Fruit fly (Drosophila melanogaster): Measurements from ENCODE around the gene CG10710.

Gene CG10710

DNA sequence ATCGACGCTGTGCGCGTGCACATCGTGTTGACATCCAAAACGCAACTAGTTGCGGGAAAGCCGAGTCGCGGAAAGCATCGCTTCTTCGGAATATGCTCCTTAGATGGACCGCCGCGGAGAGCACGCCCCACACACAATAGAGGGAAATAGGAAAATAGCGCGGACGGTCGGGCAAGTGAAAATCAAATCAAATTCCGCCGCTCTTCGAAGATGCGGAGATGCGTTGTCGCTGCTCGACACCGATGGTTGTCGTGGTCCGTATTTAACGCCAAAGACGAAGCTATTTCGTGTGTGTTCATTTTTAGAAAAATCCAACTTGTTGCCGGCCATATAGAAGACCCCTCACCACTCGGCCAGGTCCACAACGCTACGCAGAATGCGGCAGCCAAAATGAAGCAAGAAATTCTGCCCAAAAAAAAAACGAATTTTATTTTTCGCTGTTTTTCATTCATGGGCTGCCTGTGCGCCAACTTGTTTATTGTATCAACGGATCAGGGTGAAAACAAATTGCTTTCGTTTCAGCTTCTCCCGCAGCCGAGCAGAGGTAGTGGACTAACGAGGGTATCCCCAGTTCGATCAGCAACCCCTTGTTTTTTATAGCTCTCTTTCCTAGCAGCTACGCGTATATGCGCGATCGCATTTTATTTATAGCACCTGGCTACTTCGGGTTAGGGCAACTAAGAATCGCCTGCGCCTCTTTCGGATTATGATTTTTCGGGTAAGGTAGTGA lies at the start of gene CG10710:
Gene CG10710, minus strand, starts transcription at position 51 of the 730 bp plus-strand sequence.
- TF ChIP-seq Myc (optimal IDR thresholded peaks at IDR 0.05) (no peak), psq (optimal IDR thresholded peaks at IDR 0.05) (no peak), Sin3A (optimal IDR thresholded peaks at IDR 0.05) (no peak), h (optimal IDR thresholded peaks at IDR 0.05) (no peak), ttk (optimal IDR thresholded peaks at IDR 0.05) (no peak), insv (optimal IDR thresholded peaks at IDR 0.05) (no peak)

DNA sequence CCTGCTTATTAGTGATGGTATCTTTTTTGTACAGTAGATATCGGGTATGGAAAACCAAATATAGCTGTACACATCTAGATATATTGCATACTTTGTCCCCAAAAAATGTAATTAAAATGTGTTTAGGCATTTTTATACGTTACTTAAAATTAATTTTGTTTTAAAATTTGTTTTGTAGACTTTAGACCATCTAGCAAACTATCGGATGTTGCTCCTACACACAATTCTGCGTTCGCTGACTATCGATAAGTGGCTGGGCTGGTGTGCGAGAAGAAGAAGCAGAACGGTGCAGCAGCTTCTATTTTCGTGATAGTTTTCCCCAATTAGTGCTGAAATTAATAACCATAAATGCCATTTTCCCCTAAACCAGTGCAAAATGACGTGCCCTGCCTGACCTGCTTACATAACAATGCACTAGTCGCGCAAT lies 6.3 kb downstream of the CG10710 start, which contains the start of the genes Vps36 and Liprin-beta:
Gene Vps36, minus strand, starts transcription at position 1 of the 427 bp plus-strand sequence.
Gene Liprin-beta, plus strand, starts transcription at position 143 of the 427 bp plus-strand sequence.
- no peak for TF ChIP-seq h (optimal IDR thresholded peaks at IDR 0.05)
- TF ChIP-seq insv (optimal IDR thresholded peaks at IDR 0.05): no peak
- no peak for TF ChIP-seq psq (optimal IDR thresholded peaks at IDR 0.05)
- no peak for TF ChIP-seq ttk (optimal IDR thresholded peaks at IDR 0.05)
- no peak for TF ChIP-seq Myc (optimal IDR thresholded peaks at IDR 0.05)
- TF ChIP-seq Sin3A (optimal IDR thresholded peaks at IDR 0.05): no peak

DNA sequence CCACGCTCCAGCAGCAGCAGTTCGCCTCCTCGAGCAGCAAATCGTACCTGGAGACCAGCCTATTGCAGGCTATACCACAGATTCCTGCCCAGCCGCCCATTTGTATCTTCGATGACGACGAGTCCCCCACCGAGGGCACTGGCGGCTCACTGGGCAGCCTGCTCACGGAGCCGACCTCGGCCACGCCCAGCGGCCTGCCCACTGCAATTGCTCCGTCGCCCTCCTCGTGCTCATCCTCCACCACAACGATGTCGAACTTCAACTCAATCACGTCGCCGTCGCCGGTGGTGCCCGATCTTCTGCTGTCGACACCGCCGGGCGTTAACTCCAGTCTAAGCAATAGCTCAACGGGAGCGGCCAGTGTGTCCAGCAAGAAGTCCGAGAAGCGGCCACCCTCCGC lies 15.8 kb downstream of the CG10710 start:
- no peak for TF ChIP-seq Myc (optimal IDR thresholded peaks at IDR 0.05)
- no peak for TF ChIP-seq psq (optimal IDR thresholded peaks at IDR 0.05)
- TF ChIP-seq Sin3A (optimal IDR thresholded peaks at IDR 0.05): no peak
- no peak for TF ChIP-seq insv (optimal IDR thresholded peaks at IDR 0.05)
- TF ChIP-seq h (optimal IDR thresholded peaks at IDR 0.05): no peak
- TF ChIP-seq ttk (optimal IDR thresholded peaks at IDR 0.05): no peak

DNA sequence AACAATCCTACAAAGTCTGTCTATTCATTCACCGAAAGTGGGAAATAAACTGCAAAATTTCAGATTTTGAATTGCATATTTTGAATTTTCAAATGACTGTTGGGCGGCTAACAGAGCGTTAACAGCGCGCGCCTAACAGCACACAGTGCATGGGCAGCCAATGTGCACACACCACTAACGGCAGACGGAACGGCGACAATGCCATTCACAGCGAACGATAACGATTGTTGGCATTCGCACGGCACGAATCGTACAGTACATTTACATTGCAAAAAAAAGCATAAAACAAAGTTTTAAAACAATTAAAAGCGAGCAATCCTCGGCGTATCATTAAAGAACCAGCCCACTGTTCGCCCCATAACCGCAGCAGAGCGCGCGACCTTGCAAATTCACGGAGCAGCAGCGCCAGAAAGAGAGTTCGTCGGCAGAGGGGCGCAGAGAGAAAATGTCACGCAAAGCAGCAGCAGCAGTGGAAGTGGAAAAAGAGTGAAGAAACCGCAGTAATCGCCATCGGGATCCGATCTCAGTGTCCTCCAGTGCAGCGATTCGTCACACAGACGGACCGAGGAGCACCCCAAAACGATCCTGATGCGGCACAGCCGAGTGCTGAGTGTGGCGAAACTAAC lies 16.8 kb downstream of the CG10710 start, which contains the start of gene Spt20:
Gene Spt20, plus strand, starts transcription at position 224 of the 626 bp plus-strand sequence.
- no peak for TF ChIP-seq insv (optimal IDR thresholded peaks at IDR 0.05)
- no peak for TF ChIP-seq Myc (optimal IDR thresholded peaks at IDR 0.05)
- TF ChIP-seq ttk (optimal IDR thresholded peaks at IDR 0.05): no peak
- TF ChIP-seq Sin3A (optimal IDR thresholded peaks at IDR 0.05): no peak
- no peak for TF ChIP-seq psq (optimal IDR thresholded peaks at IDR 0.05)
- no peak for TF ChIP-seq h (optimal IDR thresholded peaks at IDR 0.05)

DNA sequence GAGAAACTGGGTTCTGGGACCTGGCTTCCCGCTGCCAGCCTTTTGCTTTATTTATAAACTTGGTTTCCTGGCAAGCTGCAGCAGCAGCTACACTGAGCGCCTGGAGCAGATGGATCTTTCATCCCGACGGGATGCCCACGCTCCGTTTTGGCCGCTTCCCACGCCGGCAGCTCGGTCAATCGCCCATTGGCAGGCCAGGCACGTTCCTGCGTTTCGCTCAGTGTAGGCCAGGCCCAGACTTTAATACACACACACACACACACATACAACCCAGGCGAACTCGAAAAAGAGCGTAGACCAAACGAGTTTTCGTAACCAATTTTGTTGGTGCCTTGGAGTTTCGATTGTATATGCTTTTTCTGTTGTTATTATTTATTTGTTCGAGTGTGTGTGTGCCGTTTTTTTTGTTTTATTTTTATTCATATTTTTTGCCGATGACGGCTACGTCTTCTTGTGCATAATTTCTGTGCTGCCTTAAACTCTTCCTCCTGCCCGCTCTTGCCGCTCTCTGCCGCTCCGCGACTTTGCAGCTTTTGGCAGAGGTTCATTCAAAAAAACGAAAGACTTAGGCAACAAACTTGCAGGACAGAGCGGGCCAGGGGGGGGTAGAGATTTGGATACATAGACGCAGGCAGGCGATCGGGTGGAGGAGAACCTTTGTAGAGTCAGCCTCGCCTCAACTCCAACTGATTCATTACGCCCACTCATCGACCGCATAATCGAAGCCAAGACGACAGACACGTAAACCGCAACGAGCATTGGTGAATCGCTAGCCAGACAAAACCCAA lies 19.3 kb downstream of the CG10710 start:
- TF ChIP-seq h (optimal IDR thresholded peaks at IDR 0.05) (no peak), insv (optimal IDR thresholded peaks at IDR 0.05) (no peak), Myc (optimal IDR thresholded peaks at IDR 0.05) (no peak), Sin3A (optimal IDR thresholded peaks at IDR 0.05) (no peak), psq (optimal IDR thresholded peaks at IDR 0.05) (no peak), ttk (optimal IDR thresholded peaks at IDR 0.05) (no peak)

DNA sequence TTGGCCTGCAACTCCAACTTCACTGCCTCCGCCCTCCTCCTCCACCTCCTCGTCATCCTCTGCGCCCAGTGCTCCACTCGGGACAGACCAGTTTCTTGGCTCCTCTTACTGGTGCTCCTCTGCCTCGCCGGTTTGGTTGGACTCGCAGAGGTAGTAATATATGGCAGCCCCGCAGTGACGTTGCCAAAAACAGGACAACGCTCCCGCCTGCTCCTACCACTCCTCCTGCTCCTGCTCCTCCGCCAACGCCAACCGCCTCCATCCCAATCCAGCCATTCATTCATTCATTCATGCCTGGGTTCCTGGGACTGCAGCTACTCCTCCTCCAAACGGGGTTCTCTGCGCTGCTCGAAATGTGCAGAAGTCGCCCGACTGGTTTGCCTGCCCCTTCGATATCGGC lies 19.9 kb downstream of the CG10710 start:
- no peak for TF ChIP-seq Sin3A (optimal IDR thresholded peaks at IDR 0.05)
- no peak for TF ChIP-seq h (optimal IDR thresholded peaks at IDR 0.05)
- no peak for TF ChIP-seq ttk (optimal IDR thresholded peaks at IDR 0.05)
- TF ChIP-seq Myc (optimal IDR thresholded peaks at IDR 0.05): no peak
- TF ChIP-seq psq (optimal IDR thresholded peaks at IDR 0.05): no peak
- TF ChIP-seq insv (optimal IDR thresholded peaks at IDR 0.05): no peak

DNA sequence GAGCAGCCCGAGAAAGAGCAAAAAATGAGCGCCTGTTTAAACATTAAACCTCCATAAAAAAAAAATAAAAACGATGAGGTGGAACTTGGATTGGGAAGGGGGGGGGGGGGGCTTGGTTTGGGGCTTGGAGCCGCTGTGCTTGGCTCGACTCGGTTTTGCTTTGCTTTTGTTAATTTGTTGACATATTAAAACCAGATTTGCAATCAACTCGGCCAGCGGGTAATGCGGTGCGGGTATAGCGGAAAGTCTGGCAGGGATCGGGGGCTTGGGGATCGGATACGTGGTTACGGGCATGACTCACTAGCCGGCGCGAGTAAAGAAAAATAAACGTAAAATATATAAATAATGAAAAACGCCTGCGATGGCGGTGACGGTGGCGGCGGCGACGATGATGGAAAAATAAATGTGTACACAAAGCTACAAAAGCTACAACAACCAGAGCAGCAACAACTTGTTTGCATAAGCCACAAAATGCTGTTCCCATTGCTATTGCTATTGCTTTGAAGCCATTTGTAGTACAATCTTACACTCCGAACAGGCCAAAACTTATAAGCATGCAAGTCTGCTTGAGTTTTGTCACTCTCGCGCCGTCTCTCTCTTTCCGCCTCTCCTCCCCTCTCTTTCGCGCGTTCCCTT lies 21.6 kb downstream of the CG10710 start:
- TF ChIP-seq Sin3A (optimal IDR thresholded peaks at IDR 0.05) (no peak), Myc (optimal IDR thresholded peaks at IDR 0.05) (no peak), insv (optimal IDR thresholded peaks at IDR 0.05) (no peak), ttk (optimal IDR thresholded peaks at IDR 0.05) (no peak), h (optimal IDR thresholded peaks at IDR 0.05) (no peak), psq (optimal IDR thresholded peaks at IDR 0.05) (no peak)

DNA sequence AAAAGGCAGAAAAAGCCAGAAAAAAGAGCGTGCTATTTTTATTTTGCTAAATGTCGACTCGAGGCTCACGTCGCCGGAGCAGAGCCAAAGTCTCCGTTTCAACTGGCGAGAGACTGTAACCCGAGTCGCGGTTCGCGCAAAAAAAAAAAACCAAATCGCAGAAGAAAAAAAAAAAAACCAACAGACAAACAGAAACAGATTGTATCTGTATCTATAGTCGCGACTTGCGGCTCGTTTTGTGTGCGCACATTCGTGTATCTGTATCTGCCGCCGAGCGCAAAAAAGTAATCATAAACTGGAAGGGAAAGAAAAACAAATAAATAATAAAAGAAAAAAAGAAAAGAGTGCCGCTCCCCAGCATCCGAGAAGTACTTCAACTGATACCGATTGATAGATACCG lies 24.3 kb downstream of the CG10710 start:
- no peak for TF ChIP-seq insv (optimal IDR thresholded peaks at IDR 0.05)
- no peak for TF ChIP-seq Sin3A (optimal IDR thresholded peaks at IDR 0.05)
- TF ChIP-seq ttk (optimal IDR thresholded peaks at IDR 0.05): no peak
- TF ChIP-seq Myc (optimal IDR thresholded peaks at IDR 0.05): no peak
- TF ChIP-seq psq (optimal IDR thresholded peaks at IDR 0.05): no peak
- TF ChIP-seq h (optimal IDR thresholded peaks at IDR 0.05): no peak

DNA sequence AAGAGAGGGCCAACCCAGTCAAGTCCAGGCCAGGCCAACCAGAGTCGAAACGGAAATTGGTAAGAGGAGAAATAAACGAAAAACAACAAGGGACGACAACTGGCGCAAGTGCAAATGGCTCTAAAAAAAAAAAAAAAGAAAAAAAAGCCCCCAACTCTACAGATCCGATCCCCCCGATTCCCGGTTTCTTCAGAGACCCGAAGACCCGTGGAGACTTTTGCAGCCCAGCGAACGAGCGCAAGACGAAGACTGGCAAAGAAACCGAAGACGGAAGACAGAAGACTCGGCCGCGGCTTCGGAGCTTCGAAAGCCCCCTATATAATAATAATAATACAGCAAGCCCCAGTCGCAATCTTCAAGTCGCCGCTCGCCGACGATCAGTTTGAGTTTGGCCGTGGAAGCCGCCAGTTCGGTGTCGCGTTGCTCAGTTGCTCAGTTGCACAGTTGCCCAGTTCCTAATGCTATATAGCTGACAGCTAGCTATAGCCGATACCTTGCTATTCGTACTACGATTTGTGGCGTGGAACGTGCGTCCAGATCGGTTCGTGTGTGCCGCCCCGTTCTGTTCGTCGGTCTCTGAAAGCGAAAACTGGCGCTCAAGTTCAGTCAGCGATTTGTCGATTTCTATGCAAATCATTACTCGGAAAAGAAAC lies 24.9 kb downstream of the CG10710 start:
- no peak for TF ChIP-seq Sin3A (optimal IDR thresholded peaks at IDR 0.05)
- TF ChIP-seq h (optimal IDR thresholded peaks at IDR 0.05): no peak
- no peak for TF ChIP-seq insv (optimal IDR thresholded peaks at IDR 0.05)
- TF ChIP-seq Myc (optimal IDR thresholded peaks at IDR 0.05): no peak
- TF ChIP-seq psq (optimal IDR thresholded peaks at IDR 0.05): no peak
- TF ChIP-seq ttk (optimal IDR thresholded peaks at IDR 0.05): no peak

DNA sequence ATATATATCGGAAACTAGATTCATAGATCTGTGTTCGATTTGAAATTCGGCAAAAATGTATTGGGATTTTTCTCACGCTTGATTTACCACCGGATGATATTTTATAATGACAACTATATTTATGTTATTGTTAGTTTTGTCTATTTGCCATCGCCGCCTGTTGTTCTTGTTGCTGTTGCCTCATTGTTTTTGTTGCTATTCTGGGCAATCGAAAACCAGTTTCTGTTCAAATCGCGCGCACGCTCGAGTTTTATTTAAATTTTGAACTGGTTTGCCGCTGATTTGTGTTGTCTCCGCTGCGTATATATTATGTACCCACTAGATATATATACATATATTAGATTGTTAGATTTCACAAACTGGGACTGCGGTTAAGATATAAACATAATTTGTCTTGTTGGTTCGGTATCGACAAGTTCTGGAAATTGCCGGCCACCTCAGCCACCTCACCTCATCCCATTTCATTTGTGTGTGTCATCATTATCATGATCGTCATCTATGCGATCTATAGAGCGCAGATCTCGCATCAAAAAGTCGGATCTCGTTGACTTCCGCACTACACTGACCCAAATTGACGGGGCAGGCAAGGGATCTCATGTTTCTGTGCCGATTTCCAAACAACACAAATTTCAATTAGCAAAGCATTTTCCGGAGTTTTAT lies 28.6 kb downstream of the CG10710 start:
- TF ChIP-seq h (optimal IDR thresholded peaks at IDR 0.05) (no peak), ttk (optimal IDR thresholded peaks at IDR 0.05) (no peak), Sin3A (optimal IDR thresholded peaks at IDR 0.05) (no peak), psq (optimal IDR thresholded peaks at IDR 0.05) (no peak), Myc (optimal IDR thresholded peaks at IDR 0.05) (no peak), insv (optimal IDR thresholded peaks at IDR 0.05) (no peak)

Measured in Kc167 (cell line).